Worm (Caenorhabditis elegans): ENCODE measurements around the gene col-114.

DNA sequence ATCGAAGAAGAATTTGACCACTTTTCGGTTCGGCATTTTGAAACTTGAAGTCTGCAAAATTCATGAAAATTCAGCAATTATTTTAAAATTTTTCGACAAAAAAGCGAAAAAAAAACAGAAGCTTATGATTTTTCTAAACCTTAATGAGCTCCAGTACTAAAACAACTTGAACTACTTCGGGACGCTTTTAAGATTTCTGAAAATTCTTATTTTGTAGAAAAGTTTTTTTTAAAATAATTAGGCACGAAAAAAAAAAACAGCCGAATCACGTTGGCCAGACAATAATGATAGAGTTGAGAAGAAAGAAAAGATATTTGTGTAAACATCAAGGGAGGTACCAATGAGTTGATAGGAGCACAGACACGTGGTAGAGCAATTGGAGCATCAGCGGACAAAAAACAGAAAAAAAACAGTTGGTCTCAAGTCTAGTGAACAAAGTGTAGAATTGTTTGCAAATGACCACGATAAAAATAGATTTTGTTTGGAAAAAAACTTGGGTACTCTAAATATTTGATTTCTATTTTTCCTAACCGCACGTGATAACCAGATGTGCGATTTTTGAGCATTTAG lies 4.1 kb downstream of the col-114 start, which contains the start of gene gstk-2:
- no peak for TF ChIP-seq aptf-3 (GFP tag; IDR thresholded peaks at IDR 0.05)
- TF ChIP-seq F57A8.1 (GFP tag; optimal IDR thresholded peaks at IDR 0.05) = no peak
- TF ChIP-seq ekl-4 (GFP tag; IDR thresholded peaks at IDR 0.05) = no peak
- no peak for TF ChIP-seq pha-4 (tag; optimal IDR thresholded peaks at IDR 0.05)
- no peak for TF ChIP-seq egl-44 (GFP tag; IDR thresholded peaks at IDR 0.05)
- no peak for TF ChIP-seq egrh-3 (GFP tag; IDR thresholded peaks at IDR 0.05)
- no peak for TF ChIP-seq snpc-4 (GFP tag; optimal IDR thresholded peaks at IDR 0.05)
- no peak for TF ChIP-seq snpc-4 (tag; optimal IDR thresholded peaks at IDR 0.05)
- TF ChIP-seq ama-1 (optimal IDR thresholded peaks at IDR 0.05) = no peak
- no peak for TF ChIP-seq ama-1 (GFP tag; optimal IDR thresholded peaks at IDR 0.05)
- no peak for TF ChIP-seq sea-2 (GFP tag; IDR thresholded peaks at IDR 0.05)
- no peak for TF ChIP-seq hmg-1.2 (GFP tag; IDR thresholded peaks at IDR 0.05)
- TF ChIP-seq xnd-1 (tag; optimal IDR thresholded peaks at IDR 0.05) = no peak

All from whole organism, young adult.